Worm (Caenorhabditis elegans) whole organism, early embryonic: ENCODE data around the gene T28D9.11.

Experiments used
- F13C5.2 ChIP-seq: sonication (generic microtip); optimal IDR thresholded peaks from 2 replicates; lab custom pipeline; 2017; ENCODE audit warnings: mild to moderate bottlenecking, missing genetic modification characterization, inconsistent platforms, missing compliant biosample characterization
- aly-1 ChIP-seq: sonication (generic microtip); optimal IDR thresholded peaks from 2 replicates; lab custom pipeline; 2016; ENCODE audit warnings: missing genetic modification characterization, missing compliant biosample characterization
- ama-1 ChIP-seq: fragments of 150-350 bp; optimal IDR thresholded peaks from 2 replicates; lab custom pipeline; 2014
- ceh-13 ChIP-seq: fragments of 200-800 bp; sonication (Bioruptor generic); optimal IDR thresholded peaks from 2 replicates; lab custom pipeline; 2018; ENCODE audit warnings: mild to moderate bottlenecking, missing genetic modification characterization, missing compliant biosample characterization
- flt-1 ChIP-seq: fragments of 200-800 bp; sonication (Bioruptor generic); IDR thresholded peaks from 2 replicates; pipeline ENCODE4 v1.3.6; 2022; ENCODE audit warnings: missing genetic modification characterization, missing compliant biosample characterization
- hmbx-1 ChIP-seq: sonication (generic microtip); optimal IDR thresholded peaks from 2 replicates; lab custom pipeline; 2016; ENCODE audit warnings: mild to moderate bottlenecking, missing genetic modification characterization, missing compliant biosample characterization
- hmg-4 ChIP-seq: fragments of 200-800 bp; sonication (Bioruptor generic); optimal IDR thresholded peaks from 2 replicates; lab custom pipeline; 2018; ENCODE audit warnings: mild to moderate bottlenecking, missing genetic modification characterization, missing compliant biosample characterization
- tbx-11 ChIP-seq: fragments of 200-800 bp; sonication (Bioruptor generic); IDR thresholded peaks from 2 replicates; pipeline ENCODE4 v1.3.6; 2022; ENCODE audit warnings: missing genetic modification characterization, missing compliant biosample characterization
- tra-4 ChIP-seq: sonication (generic microtip); optimal IDR thresholded peaks from 2 replicates; lab custom pipeline; 2017; ENCODE audit warnings: missing genetic modification characterization, missing compliant biosample characterization

DNA sequence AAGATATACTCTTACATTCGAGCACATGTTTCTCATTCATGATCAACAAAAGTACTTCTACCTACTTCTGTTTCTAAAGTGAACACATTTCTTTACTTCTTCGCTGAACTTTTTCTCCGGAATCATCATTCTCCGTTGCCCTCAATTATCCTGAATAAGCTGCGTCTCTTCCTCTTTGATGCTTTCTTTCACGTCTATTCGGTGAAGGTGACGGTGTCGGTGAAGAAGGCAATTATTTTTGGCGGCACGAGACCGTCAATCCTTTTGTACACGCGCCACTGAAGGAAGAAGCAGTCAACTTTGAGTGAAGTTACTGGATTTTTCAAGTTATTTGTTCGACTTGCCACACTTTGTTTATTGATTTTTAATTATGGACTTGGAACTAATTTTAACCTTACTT lies 39.7 kb upstream of the T28D9.11 start, which contains the start of gene abch-1:
- TF ChIP-seq flt-1 (GFP tag; lab: Robert Waterston, UW) (no peak), ama-1 (lab: Kevin White, UChicago) (no peak), hmbx-1 (no peak), F13C5.2 (tag; lab: Kevin White, UChicago) (no peak), tra-4 (tag; lab: Kevin White, UChicago) (no peak), hmg-4 (GFP tag; lab: Kevin White, UChicago) (no peak), ceh-13 (no peak), aly-1 (no peak), tbx-11 (GFP tag; lab: Robert Waterston, UW) (no peak)
